Fruit fly (Drosophila melanogaster) whole organism, wandering third instar larva: Measurements from ENCODE around the gene Ref1.

ENCODE experiments used
- Abd-B ChIP-seq: fragments of >200 bp; optimal IDR thresholded peaks from 2 replicates; lab custom pipeline; 2017; ENCODE audit warnings: missing biosample characterization, missing genetic modification characterization
- CG32264 ChIP-seq: fragments of 200-800 bp; sonication (Bioruptor generic); optimal IDR thresholded peaks from 2 replicates; lab custom pipeline; 2016; ENCODE audit warnings: missing biosample characterization, missing genetic modification characterization
- CG9705 ChIP-seq: fragments of 200-800 bp; sonication (Bioruptor generic); optimal IDR thresholded peaks from 2 replicates; lab custom pipeline; 2018; ENCODE audit warnings: missing biosample characterization, mild to moderate bottlenecking, missing genetic modification characterization
- CrebA ChIP-seq: fragments of 200-800 bp; sonication (Bioruptor generic); optimal IDR thresholded peaks from 2 replicates; lab custom pipeline; 2016; ENCODE audit warnings: missing biosample characterization, mild to moderate bottlenecking, missing genetic modification characterization, borderline replicate concordance
- Dfd ChIP-seq: fragments of >200 bp; optimal IDR thresholded peaks from 2 replicates; lab custom pipeline; 2017; ENCODE audit warnings: missing biosample characterization, missing genetic modification characterization
- Dif ChIP-seq: fragments of 200-275, 200-300 bp; sonication (Bioruptor generic); optimal IDR thresholded peaks from 2 replicates; lab custom pipeline; 2018; ENCODE audit warnings: missing biosample characterization, missing genetic modification characterization; ENCODE audit not compliant: partially characterized antibody
- GATAd ChIP-seq: sonication (Bioruptor generic); optimal IDR thresholded peaks from 2 replicates; lab custom pipeline; 2016; ENCODE audit warnings: missing biosample characterization, missing genetic modification characterization
- HLH106 ChIP-seq: fragments of 200-800 bp; optimal IDR thresholded peaks from 3 replicates; lab custom pipeline; 2019; ENCODE audit warnings: missing biosample characterization, mild to moderate bottlenecking, missing genetic modification characterization, moderate library complexity
- Hnf4 ChIP-seq: fragments of 200-800 bp; sonication (Bioruptor generic); optimal IDR thresholded peaks from 2 replicates; lab custom pipeline; 2016; ENCODE audit warnings: missing biosample characterization, mild to moderate bottlenecking, missing genetic modification characterization
- Hr78 ChIP-seq: fragments of >200 bp; optimal IDR thresholded peaks from 2 replicates; lab custom pipeline; 2017; ENCODE audit warnings: missing biosample characterization, missing genetic modification characterization
- Hr83 ChIP-seq: fragments of 200-300 bp; sonication (Bioruptor generic); optimal IDR thresholded peaks from 2 replicates; lab custom pipeline; 2016; ENCODE audit warnings: missing biosample characterization, mild to moderate bottlenecking, missing genetic modification characterization, moderate library complexity; ENCODE audit not compliant: poor library complexity, severe bottlenecking
- Jra ChIP-seq: sonication (Bioruptor generic); optimal IDR thresholded peaks from 2 replicates; lab custom pipeline; 2016; ENCODE audit warnings: missing biosample characterization, missing genetic modification characterization
- Mio ChIP-seq: sonication (Bioruptor generic); optimal IDR thresholded peaks from 2 replicates; lab custom pipeline; 2016; ENCODE audit warnings: missing biosample characterization, missing genetic modification characterization
- Myc ChIP-seq: fragments of >200 bp; optimal IDR thresholded peaks from 2 replicates; lab custom pipeline; 2017
- N ChIP-seq: fragments of >200 bp; optimal IDR thresholded peaks from 2 replicates; lab custom pipeline; 2018; ENCODE audit warnings: missing biosample characterization, missing external identifiers, missing genetic modification characterization
- OdsH ChIP-seq: fragments of 200-800 bp; sonication (Bioruptor generic); optimal IDR thresholded peaks from 2 replicates; lab custom pipeline; 2016; ENCODE audit warnings: missing biosample characterization, mild to moderate bottlenecking, missing genetic modification characterization
- Rel ChIP-seq, 2 experiments: fragments of 200-800 bp; sonication (Bioruptor generic) in 1 of 2; optimal IDR thresholded peaks; 2 replicates in 1 of 2; 3 replicates in 1 of 2; lab custom pipeline; 2016 to 2019; ENCODE audit warnings: mild to moderate bottlenecking in 2 of 2, missing biosample characterization in 2 of 2, missing genetic modification characterization in 2 of 2, moderate library complexity in 1 of 2
- Sp1 ChIP-seq: fragments of 200-800 bp; sonication (Bioruptor generic); optimal IDR thresholded peaks from 3 replicates; lab custom pipeline; 2019; ENCODE audit warnings: missing biosample characterization, mild to moderate bottlenecking, missing genetic modification characterization, moderate library complexity
- Vsx2 ChIP-seq: fragments of 200-300, 225-300 bp; sonication (Bioruptor generic); optimal IDR thresholded peaks from 2 replicates; lab custom pipeline; 2018; ENCODE audit warnings: missing biosample characterization, missing genetic modification characterization; ENCODE audit not compliant: partially characterized antibody
- br ChIP-seq: fragments of 200-800 bp; sonication (Bioruptor generic); optimal IDR thresholded peaks from 2 replicates; lab custom pipeline; 2016; ENCODE audit warnings: missing biosample characterization, missing genetic modification characterization
- brk ChIP-seq: fragments of 200-800 bp; sonication (Bioruptor generic); optimal IDR thresholded peaks from 2 replicates; lab custom pipeline; 2016; ENCODE audit warnings: missing biosample characterization, mild to moderate bottlenecking, missing genetic modification characterization
- dl ChIP-seq, 2 experiments: fragments of 175-275, 200-275 bp in 1 of 2; fragments of 200-275 bp in 1 of 2; sonication (Bioruptor generic); optimal IDR thresholded peaks; lab custom pipeline; 2018; ENCODE audit warnings: mild to moderate bottlenecking in 2 of 2, missing biosample characterization in 2 of 2, missing genetic modification characterization in 2 of 2, moderate library complexity in 2 of 2; ENCODE audit not compliant: partially characterized antibody in 2 of 2, insufficient read depth in 1 of 2
- dmrt93B ChIP-seq: fragments of 200-800 bp; sonication (Bioruptor generic); optimal IDR thresholded peaks from 2 replicates; lab custom pipeline; 2018; ENCODE audit warnings: missing biosample characterization, mild to moderate bottlenecking, missing genetic modification characterization
- dsf ChIP-seq: sonication (Bioruptor generic); optimal IDR thresholded peaks from 2 replicates; lab custom pipeline; 2016; ENCODE audit warnings: missing biosample characterization, missing genetic modification characterization, borderline replicate concordance
- ey ChIP-seq: fragments of 200-800 bp; sonication (Bioruptor generic); optimal IDR thresholded peaks from 2 replicates; lab custom pipeline; 2016; ENCODE audit warnings: missing biosample characterization, missing genetic modification characterization
- foxo ChIP-seq, 2 experiments: fragments of 200-800 bp; sonication (Bioruptor generic); optimal IDR thresholded peaks; 2 replicates in 1 of 2; 3 replicates in 1 of 2; lab custom pipeline; 2016 to 2017; ENCODE audit warnings: missing biosample characterization in 2 of 2, missing genetic modification characterization in 2 of 2
- fru ChIP-seq: fragments of 200-800 bp; sonication (Bioruptor generic); optimal IDR thresholded peaks from 3 replicates; lab custom pipeline; 2016; ENCODE audit warnings: missing biosample characterization, mild to moderate bottlenecking, missing genetic modification characterization
- h ChIP-seq: fragments of 200-800 bp; sonication (Bioruptor generic); optimal IDR thresholded peaks from 3 replicates; lab custom pipeline; 2016; ENCODE audit warnings: missing biosample characterization, mild to moderate bottlenecking, missing genetic modification characterization
- jim ChIP-seq: fragments of 175-275, 200-325 bp; sonication (Bioruptor generic); optimal IDR thresholded peaks from 2 replicates; lab custom pipeline; 2016; ENCODE audit warnings: missing biosample characterization, mild to moderate bottlenecking, missing genetic modification characterization
- lola ChIP-seq: fragments of >200 bp; optimal IDR thresholded peaks from 2 replicates; lab custom pipeline; 2017; ENCODE audit warnings: missing biosample characterization, missing genetic modification characterization
- pan ChIP-seq: fragments of >200 bp; optimal IDR thresholded peaks from 2 replicates; lab custom pipeline; 2017
- psq ChIP-seq: fragments of 200-800 bp; sonication (Bioruptor generic); optimal IDR thresholded peaks from 3 replicates; lab custom pipeline; 2017; ENCODE audit warnings: missing biosample characterization, mild to moderate bottlenecking, missing genetic modification characterization, moderate library complexity
- rgr ChIP-seq: fragments of 200-800 bp; sonication (Bioruptor generic); optimal IDR thresholded peaks from 3 replicates; lab custom pipeline; 2016; ENCODE audit warnings: missing biosample characterization, mild to moderate bottlenecking, missing genetic modification characterization
- sage ChIP-seq: fragments of 200-800 bp; sonication (Bioruptor generic); optimal IDR thresholded peaks from 2 replicates; lab custom pipeline; 2016; ENCODE audit warnings: missing biosample characterization, mild to moderate bottlenecking, missing genetic modification characterization
- sv ChIP-seq: fragments of 200-800 bp; sonication (Bioruptor generic); optimal IDR thresholded peaks from 3 replicates; lab custom pipeline; 2016; ENCODE audit warnings: missing biosample characterization, missing genetic modification characterization
- tai ChIP-seq: sonication (Bioruptor generic); optimal IDR thresholded peaks from 2 replicates; lab custom pipeline; 2016; ENCODE audit warnings: missing biosample characterization, missing genetic modification characterization
- usp ChIP-seq: fragments of >200 bp; optimal IDR thresholded peaks from 2 replicates; lab custom pipeline; 2017; ENCODE audit warnings: missing biosample characterization, missing genetic modification characterization
- woc ChIP-seq: sonication (Bioruptor generic); optimal IDR thresholded peaks from 2 replicates; lab custom pipeline; 2016; ENCODE audit warnings: missing biosample characterization, mild to moderate bottlenecking, missing genetic modification characterization

Gene Ref1

DNA sequence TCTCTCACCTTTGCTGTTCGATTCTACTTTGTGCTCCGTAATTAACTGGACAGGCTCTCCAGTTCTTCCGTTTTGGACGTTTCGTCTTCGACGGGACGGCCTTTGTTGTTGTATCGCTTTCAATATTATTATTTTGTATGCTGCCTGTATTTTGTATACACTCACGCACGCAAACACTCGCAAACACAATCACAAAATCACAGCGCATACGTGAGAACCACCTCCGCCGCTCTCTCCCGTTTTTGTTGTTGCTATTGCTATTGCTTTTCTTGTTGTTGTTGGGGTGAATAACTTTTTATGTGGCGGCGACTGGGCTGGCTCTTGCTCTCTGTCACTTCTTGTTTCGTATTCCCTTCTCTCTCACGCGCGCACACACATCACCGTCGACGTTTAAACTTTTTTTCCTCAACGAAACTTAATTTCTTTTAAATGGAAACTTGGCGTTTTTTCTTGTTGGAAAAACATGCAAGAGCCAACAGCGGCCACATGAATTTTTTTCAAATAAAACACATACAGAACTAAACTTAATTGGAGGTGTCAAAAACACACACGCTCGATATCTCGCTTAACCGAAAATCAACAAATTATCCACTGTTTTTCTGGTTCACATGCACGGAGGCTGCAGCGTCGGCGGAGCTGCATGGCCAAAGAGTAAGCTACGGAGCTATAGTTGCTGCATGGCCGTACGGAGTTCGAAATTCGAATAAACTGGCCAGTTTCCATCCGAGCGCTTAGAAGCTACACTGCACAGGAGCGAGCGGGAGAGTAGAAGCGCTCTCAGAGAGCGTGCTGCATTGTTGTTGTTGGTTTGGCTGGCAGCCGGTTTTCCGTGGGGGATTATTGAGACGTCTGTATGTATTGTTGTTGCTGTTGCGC is 27.8 kb upstream of the Ref1 start:
- TF ChIP-seq woc (GFP tag; lab: Kevin White, UChicago) (no peak), GATAd (GFP tag; lab: Kevin White, UChicago) (no peak), Hnf4 (GFP tag; lab: Kevin White, UChicago) (peak; percentile 42), OdsH (GFP tag; lab: Kevin White, UChicago) (peak; percentile 8), dsf (GFP tag; lab: Kevin White, UChicago) (no peak), Jra (no peak), Myc (lab: Kevin White, UChicago) (no peak), dl (GFP tag; optimal IDR thresholded peaks at IDR 0.05; lab: Kevin White, UChicago; ENCODE audit: insufficient read depth in 1 of 2, partially characterized antibody in 2 of 2) (peak; percentile 95 to 96), Mio (GFP tag; lab: Kevin White, UChicago) (no peak), Vsx2 (peak; percentile 93), brk (GFP tag; lab: Kevin White, UChicago) (no peak), h (GFP tag; lab: Kevin White, UChicago) (peak; percentile 25), CG32264 (no peak), Hr78 (GFP tag; lab: Kevin White, UChicago) (no peak), fru (peak; percentile 35), ey (GFP tag; lab: Kevin White, UChicago) (peak; percentile 31), rgr (GFP tag; lab: Kevin White, UChicago) (no peak), sage (peak; percentile 63), CG9705 (GFP tag; lab: Kevin White, UChicago) (peak; percentile 0), Sp1 (no peak), HLH106 (tag; lab: Kevin White, UChicago) (no peak), lola (GFP tag; lab: Kevin White, UChicago) (no peak), Dfd (no peak), usp (GFP tag; lab: Kevin White, UChicago) (no peak), dmrt93B (GFP tag; lab: Kevin White, UChicago) (no peak), sv (GFP tag; lab: Kevin White, UChicago) (no peak), pan (no peak), Rel (GFP tag; optimal IDR thresholded peaks at IDR 0.05; lab: Kevin White, UChicago) (no peak), Rel (tag; optimal IDR thresholded peaks at IDR 0.05; lab: Kevin White, UChicago) (peak; percentile 81), psq (GFP tag; lab: Kevin White, UChicago) (peak; percentile 83), N (GFP tag; lab: Kevin White, UChicago) (peak; percentile 2), Abd-B (GFP tag; lab: Kevin White, UChicago) (no peak), CrebA (GFP tag; lab: Kevin White, UChicago) (no peak), br (GFP tag; lab: Kevin White, UChicago) (peak; percentile 20), Hr83 (GFP tag; lab: Kevin White, UChicago) (no peak), foxo (GFP tag; optimal IDR thresholded peaks at IDR 0.05; lab: Kevin White, UChicago) (peak in 1 of 2 experiments; percentile 25), jim (GFP tag; lab: Kevin White, UChicago) (no peak), tai (GFP tag; lab: Kevin White, UChicago) (no peak), Dif (GFP tag; lab: Kevin White, UChicago) (peak; percentile 98)
- TF ChIP-seq, all 38 proteins: peak for 15

DNA sequence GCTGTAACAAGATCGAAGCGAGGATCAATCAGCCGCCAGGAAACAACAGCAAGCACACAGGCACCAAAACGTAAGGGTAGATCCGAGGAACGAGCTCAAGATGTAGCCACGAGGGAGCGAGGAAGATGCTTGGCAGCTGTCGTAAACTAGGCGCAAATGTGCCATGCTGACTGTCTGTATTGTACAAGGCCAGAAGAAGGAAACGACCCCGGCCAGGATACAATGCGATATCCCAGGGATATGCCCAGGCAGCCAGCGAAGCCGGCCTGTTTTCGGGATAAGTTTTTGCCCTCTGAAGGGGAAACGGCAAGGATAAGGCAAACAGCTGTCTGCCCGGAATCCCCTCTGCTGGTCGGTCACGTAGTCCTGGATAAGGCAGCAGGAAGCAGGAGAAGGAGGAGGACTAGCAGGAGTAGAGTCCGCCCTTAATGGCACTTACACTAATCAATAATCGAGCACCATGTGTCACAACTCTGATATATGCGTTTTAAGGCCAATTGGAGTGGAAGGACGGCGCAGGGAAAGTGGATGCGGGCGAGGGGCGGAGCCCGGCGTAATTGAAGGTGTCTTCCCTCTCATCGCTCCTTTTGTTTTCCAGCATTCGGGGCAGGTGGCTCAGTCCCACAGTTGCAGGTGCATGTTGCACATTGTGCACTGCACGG is 25.4 kb upstream of the Ref1 start:
- no peak for TF ChIP-seq h (GFP tag; lab: Kevin White, UChicago)
- no peak for TF ChIP-seq Rel (GFP tag; optimal IDR thresholded peaks at IDR 0.05; lab: Kevin White, UChicago)
- no peak for TF ChIP-seq Rel (tag; optimal IDR thresholded peaks at IDR 0.05; lab: Kevin White, UChicago)
- TF ChIP-seq dsf (GFP tag; lab: Kevin White, UChicago): no peak
- TF ChIP-seq pan: no peak
- no peak for TF ChIP-seq CrebA (GFP tag; lab: Kevin White, UChicago)
- TF ChIP-seq CG9705 (GFP tag; lab: Kevin White, UChicago): no peak
- TF ChIP-seq sage: no peak
- TF ChIP-seq foxo (GFP tag; optimal IDR thresholded peaks at IDR 0.05; lab: Kevin White, UChicago): no peak
- TF ChIP-seq Sp1: no peak
- no peak for TF ChIP-seq Jra
